Fruit fly (Drosophila melanogaster): ENCODE results near the gene CG43085.

The CG43085 gene

DNA sequence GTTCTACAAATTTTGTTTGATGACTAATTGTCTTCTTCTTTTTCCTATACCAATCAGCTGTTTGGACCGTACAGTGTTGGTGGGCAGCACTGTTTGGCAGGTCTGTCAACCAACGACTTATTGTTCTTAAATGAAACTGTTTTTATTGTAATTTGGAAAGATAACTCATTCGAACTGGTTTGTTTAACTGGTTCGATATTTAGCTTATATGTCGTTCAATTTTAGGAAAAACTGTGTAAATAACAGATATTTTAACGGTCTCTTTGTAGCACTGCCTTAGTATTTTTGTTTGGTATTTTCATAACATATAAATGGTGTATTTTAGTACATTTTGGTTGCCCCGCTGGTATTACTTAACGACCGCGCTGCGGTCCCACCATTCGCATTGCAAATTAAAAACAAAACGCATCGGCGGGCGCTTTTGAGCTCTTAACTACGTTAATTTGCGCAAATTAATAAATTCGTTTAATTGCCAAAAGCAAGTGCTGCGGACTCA, 25.0 kb downstream of the CG43085 start, which contains the start of the genes Vps60 and anchor:
Gene Vps60, minus strand, starts transcription at position 175 of the 496 bp plus-strand sequence.
Gene anchor, plus strand, starts transcription at position 374 of the 496 bp plus-strand sequence.
- TF ChIP-seq usp (GFP tag; optimal IDR thresholded peaks at IDR 0.05), result no peak

DNA sequence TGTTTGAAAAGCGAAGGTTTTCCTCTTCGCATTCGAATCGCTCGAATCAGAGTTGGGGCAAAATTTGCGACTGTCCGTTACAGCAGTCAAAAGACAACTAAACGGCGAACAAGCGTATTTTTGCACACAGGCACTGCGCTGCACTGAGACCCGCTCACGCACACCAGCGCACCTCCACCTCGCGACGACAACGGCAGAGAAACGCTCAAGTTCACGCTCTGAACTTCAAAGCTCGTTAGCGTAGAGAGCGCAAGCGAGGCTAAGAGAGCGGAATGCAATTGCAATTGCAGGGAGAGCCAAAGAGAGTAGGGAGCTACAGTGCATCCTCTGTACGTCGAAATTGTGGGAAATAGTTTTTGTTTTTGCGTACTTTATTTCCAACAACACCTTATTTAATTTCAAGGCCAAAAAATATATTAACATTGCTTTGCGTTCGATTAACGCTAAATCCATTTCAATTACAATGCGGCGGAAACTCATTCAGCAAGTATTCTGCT, 27.3 kb downstream of the CG43085 start, which contains the start of gene Eip74EF:
Gene Eip74EF, minus strand, starts transcription at position 117 of the 497 bp plus-strand sequence.
- TF ChIP-seq usp (GFP tag; optimal IDR thresholded peaks at IDR 0.05), result no peak
- no peak for TF ChIP-seq EcR (GFP tag; optimal IDR thresholded peaks at IDR 0.05)
- no peak for TF ChIP-seq psq (optimal IDR thresholded peaks at IDR 0.05)
- TF ChIP-seq Dll (optimal IDR thresholded peaks at IDR 0.05), result no peak
- no peak for TF ChIP-seq CG8478 (optimal IDR thresholded peaks at IDR 0.05)
- no peak for TF ChIP-seq pan (optimal IDR thresholded peaks at IDR 0.05)

DNA sequence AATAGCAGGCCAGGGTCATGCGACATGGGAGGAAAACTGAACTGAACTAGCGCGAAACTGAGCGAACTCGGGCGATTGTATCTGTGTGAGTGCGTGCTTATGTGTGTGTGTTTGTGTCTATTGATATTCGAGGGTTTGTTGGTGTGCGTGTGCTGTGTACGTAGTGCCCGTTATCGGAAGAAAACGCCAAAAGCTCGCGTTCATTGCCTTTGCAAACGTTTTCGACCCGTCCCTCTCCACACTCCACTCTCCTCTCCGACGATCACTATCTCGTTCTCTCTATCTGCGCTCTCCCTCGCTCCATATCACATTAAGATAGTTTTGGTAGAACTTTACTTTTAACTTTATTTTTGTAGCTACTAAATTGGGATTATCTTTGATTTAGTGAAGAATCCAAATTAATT, 29.7 kb downstream of the CG43085 start:
- TF ChIP-seq pan (optimal IDR thresholded peaks at IDR 0.05) (no peak), usp (GFP tag; optimal IDR thresholded peaks at IDR 0.05) (no peak), Dll (optimal IDR thresholded peaks at IDR 0.05) (no peak), psq (optimal IDR thresholded peaks at IDR 0.05) (no peak), EcR (GFP tag; optimal IDR thresholded peaks at IDR 0.05) (no peak), CG8478 (optimal IDR thresholded peaks at IDR 0.05) (no peak)

dm6 chr3L:17615838-17616237, 30.7 kb downstream of the CG43085 start:
- TF ChIP-seq EcR (GFP tag; optimal IDR thresholded peaks at IDR 0.05) (no peak), Dll (optimal IDR thresholded peaks at IDR 0.05) (no peak)

DNA sequence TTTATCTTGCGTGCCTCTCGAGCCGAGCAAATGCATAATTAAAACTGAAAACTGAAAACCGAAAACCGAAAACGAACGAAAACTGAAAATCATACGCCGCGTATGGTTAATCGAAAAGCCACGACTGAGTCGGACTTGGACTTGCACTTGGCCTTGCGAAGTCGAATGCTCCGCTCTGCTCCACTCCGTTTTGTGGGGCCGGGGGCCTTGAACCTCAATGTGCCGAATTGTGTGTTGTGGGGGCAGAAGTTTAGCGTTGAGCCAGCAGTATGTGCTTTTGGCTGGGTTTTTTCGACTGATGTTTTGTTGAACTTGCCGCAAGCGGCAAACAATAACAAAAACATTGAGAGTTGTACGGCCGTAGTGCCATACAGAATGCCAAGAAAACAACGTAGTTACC, 31.3 kb downstream of the CG43085 start:
- no peak for TF ChIP-seq usp (GFP tag; optimal IDR thresholded peaks at IDR 0.05)
- no peak for TF ChIP-seq pan (optimal IDR thresholded peaks at IDR 0.05)
- no peak for TF ChIP-seq psq (optimal IDR thresholded peaks at IDR 0.05)
- no peak for TF ChIP-seq Dll (optimal IDR thresholded peaks at IDR 0.05)
- TF ChIP-seq CG8478 (optimal IDR thresholded peaks at IDR 0.05), result no peak
- TF ChIP-seq EcR (GFP tag; optimal IDR thresholded peaks at IDR 0.05), result no peak

DNA sequence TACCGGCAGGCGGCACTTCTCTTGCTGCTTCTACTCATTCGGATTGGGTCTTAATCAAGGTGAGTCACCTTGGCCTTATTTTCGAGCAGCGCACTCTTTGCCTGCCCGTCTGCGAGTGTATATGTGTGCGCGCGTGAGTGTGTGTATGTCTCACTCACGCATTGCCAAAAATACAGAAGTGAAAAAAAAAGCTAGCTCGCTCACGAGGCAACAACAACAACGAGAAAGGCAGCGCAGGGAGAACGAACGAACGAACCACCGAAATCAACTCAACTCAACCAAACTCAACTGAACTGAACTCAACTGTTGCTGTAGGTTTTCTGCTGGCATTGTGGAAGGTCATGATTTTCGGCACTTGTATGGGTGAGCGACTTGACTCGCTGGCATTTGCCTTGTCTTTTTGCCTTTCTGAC, 32.6 kb downstream of the CG43085 start:
- no peak for TF ChIP-seq psq (optimal IDR thresholded peaks at IDR 0.05)
- peak in 1 of 2 experiments; percentile 50 for TF ChIP-seq EcR (GFP tag; optimal IDR thresholded peaks at IDR 0.05)
- TF ChIP-seq Dll (optimal IDR thresholded peaks at IDR 0.05), result peak; percentile 28
- TF ChIP-seq CG8478 (optimal IDR thresholded peaks at IDR 0.05), result no peak
- TF ChIP-seq pan (optimal IDR thresholded peaks at IDR 0.05), result no peak

DNA sequence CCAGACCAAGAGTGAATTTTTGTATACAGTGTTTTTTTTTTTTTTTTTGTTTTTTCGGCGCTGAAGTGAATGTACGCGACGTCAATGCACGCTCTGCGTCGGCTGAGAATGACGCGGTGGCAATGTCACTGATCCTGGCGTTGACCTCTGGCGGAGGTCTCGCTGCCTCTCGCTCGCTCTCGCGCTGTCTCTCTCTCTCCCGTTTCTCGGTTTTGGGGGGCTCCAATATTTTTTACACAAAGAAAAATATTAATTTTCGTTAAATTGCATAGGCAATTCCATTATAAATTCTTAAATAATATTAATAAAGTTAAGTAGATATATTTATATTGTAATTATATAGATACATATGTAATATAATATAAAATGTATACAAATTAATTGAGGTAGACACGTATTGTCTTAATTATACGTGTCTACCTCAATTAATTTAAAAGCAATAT, 33.2 kb downstream of the CG43085 start:
- TF ChIP-seq CG8478 (optimal IDR thresholded peaks at IDR 0.05), result no peak
- TF ChIP-seq pan (optimal IDR thresholded peaks at IDR 0.05), result no peak
- peak; percentile 35 to 78 for TF ChIP-seq EcR (GFP tag; optimal IDR thresholded peaks at IDR 0.05)

- TF ChIP-seq Dll (optimal IDR thresholded peaks at IDR 0.05) (peak; percentile 98), psq (optimal IDR thresholded peaks at IDR 0.05) (no peak), pan (optimal IDR thresholded peaks at IDR 0.05) (no peak), usp (GFP tag; optimal IDR thresholded peaks at IDR 0.05) (no peak), EcR (GFP tag; optimal IDR thresholded peaks at IDR 0.05) (peak; percentile 99 to 100), CG8478 (optimal IDR thresholded peaks at IDR 0.05) (no peak)
Observed at dm6 chr3L:17611864-17612505, 34.6 kb downstream of the CG43085 start.

DNA sequence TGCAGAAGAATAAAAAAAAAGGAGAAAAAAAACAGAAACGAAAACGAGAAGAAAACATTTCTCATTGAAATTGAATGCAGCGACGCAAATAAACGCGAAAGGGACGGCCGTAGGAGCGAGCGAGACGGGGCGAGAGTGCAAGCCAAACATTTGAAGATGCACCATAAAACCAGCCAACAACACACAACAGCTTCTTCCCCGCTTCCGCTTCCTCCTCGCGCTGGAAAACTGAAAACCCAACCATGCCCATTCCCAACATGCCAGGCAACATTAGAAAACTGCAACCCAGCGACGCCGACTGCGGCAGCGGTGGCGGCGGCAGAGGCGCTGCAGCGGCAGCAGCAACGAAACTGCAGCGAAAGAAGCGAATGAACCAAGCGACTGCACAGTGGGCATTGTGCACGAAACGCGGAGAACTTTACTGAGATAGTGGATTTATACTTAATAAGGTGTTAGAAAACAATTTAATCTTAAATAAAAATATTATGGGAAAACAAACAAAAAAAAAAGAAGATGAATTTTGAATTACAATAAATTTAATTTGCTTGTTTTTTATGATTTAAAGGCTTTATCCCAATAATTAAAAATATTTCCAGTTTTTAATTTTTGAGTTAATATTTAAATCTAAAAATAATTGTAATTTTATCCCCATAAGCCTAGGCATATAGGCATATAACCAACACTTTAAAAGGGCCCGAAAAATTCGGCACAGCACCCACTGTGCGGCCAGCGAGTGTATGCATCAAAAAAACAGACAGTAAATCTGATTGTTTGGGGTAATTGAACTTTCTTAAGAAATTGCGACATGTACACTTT, 35.4 kb downstream of the CG43085 start:
- TF ChIP-seq EcR (GFP tag; optimal IDR thresholded peaks at IDR 0.05) (peak in 1 of 2 experiments; percentile 92), CG8478 (optimal IDR thresholded peaks at IDR 0.05) (no peak), psq (optimal IDR thresholded peaks at IDR 0.05) (no peak), pan (optimal IDR thresholded peaks at IDR 0.05) (no peak), Dll (optimal IDR thresholded peaks at IDR 0.05) (no peak), usp (GFP tag; optimal IDR thresholded peaks at IDR 0.05) (no peak)

DNA sequence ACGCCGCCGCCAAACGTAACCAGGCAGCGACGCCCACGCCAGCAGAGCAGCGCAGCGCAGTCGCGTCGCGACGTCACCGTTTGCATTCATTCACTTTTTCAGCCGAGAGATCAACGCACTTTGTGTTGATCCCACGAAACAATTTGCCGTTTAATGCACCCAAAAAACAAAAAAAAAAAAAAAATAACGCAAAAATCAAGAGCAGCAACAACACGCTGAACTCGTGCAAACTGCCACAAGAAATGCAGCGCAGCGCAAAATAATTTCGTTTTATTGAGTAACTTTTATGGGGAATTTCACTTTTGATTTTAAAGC, 37.5 kb downstream of the CG43085 start:
- TF ChIP-seq usp (GFP tag; optimal IDR thresholded peaks at IDR 0.05) (no peak), EcR (GFP tag; optimal IDR thresholded peaks at IDR 0.05) (peak; percentile 43 to 81)

DNA sequence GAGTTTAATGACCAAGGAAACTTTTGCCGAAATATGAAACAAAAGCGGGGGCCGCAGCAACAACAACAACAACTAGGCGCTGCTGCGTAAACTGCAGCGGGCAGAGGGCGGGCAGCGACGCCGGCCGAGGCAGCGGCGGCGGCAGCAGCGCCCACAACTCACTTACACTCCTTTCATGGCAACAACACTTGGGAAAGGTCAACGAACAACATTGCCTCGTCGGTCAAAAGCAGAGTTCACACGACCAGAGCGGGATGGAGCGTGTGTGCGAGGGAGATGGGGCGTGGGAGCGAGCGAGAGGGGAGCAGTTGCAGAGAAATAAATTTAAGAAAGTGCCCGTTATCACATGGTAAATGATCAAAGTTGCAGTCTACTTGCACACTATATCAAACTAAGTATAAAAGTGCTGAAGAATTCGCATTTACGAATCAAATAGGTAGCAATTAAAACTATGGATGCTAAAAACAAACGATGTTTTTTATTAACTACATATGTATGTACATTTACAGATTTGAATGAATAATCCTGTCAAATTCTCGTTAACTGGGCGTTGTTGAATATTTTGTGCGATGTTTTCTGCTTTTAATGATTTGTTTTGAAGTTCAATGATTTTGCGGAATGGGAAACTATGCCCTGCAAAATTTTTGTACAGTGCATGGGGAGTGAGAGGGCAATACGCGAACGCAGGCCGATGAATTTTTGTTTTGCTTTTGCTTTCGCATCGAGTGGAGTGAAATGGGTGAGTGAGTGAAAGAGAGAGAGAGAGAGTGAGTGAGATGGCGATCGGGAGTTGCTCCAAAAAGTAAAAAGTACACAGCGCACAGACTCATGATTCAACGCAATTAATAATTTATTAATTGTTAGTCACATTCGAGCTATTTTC, 38.1 kb downstream of the CG43085 start:
- TF ChIP-seq CG8478 (optimal IDR thresholded peaks at IDR 0.05) (peak; percentile 72), psq (optimal IDR thresholded peaks at IDR 0.05) (no peak), usp (GFP tag; optimal IDR thresholded peaks at IDR 0.05) (no peak), EcR (GFP tag; optimal IDR thresholded peaks at IDR 0.05) (peak; percentile 51 to 80), Dll (optimal IDR thresholded peaks at IDR 0.05) (peak; percentile 2), pan (optimal IDR thresholded peaks at IDR 0.05) (no peak)

Data from whole organism.